Fruit fly (Drosophila melanogaster) whole organism, embryonic: Measurements from ENCODE around the gene CG3634.

Source experiments
- Ada2b ChIP-seq: fragments of 200-800 bp; sonication (Bioruptor generic); IDR thresholded peaks from 2 replicates; pipeline ENCODE4 v1.3.6; 2022; ENCODE audit warnings: missing biosample characterization, missing genetic modification characterization
- Asciz ChIP-seq: fragments of 200-800 bp; sonication (Bioruptor generic); optimal IDR thresholded peaks from 2 replicates; lab custom pipeline; 2017; ENCODE audit warnings: missing biosample characterization, mild to moderate bottlenecking, missing genetic modification characterization, missing genetic modification reagents
- C15 ChIP-seq: fragments of 200-800 bp; sonication (Bioruptor generic); IDR thresholded peaks from 3 replicates; pipeline ENCODE4 v1.3.6; 2022; ENCODE audit warnings: missing biosample characterization, missing genetic modification characterization
- CG11093 ChIP-seq: fragments of 200-800 bp; sonication (Bioruptor generic); IDR thresholded peaks from 3 replicates; pipeline ENCODE4 v1.3.6; 2022; ENCODE audit warnings: missing biosample characterization, missing genetic modification characterization
- CG11723 ChIP-seq: fragments of 200-800 bp; sonication (Bioruptor generic); optimal IDR thresholded peaks from 2 replicates; lab custom pipeline; 2017; ENCODE audit warnings: missing biosample characterization, mild to moderate bottlenecking, missing genetic modification characterization
- CG12155 ChIP-seq: fragments of 200-800 bp; sonication (Bioruptor generic); optimal IDR thresholded peaks from 3 replicates; lab custom pipeline; 2016; ENCODE audit warnings: missing biosample characterization, missing genetic modification characterization
- CG12744 ChIP-seq: fragments of 200-800 bp; sonication (Bioruptor generic); optimal IDR thresholded peaks from 2 replicates; lab custom pipeline; 2016; ENCODE audit warnings: missing biosample characterization, missing genetic modification characterization
- CG13123 ChIP-seq: fragments of 200-800 bp; sonication (Bioruptor generic); optimal IDR thresholded peaks from 2 replicates; lab custom pipeline; 2016; ENCODE audit warnings: missing biosample characterization, missing genetic modification characterization
- CG14441 ChIP-seq: fragments of 200-800 bp; sonication (Bioruptor generic); IDR thresholded peaks from 2 replicates; pipeline ENCODE4 v1.3.6; 2022; ENCODE audit warnings: missing biosample characterization, missing genetic modification characterization
- CG15514 ChIP-seq: fragments of 200-800 bp; sonication (Bioruptor generic); optimal IDR thresholded peaks from 3 replicates; lab custom pipeline; 2017; ENCODE audit warnings: missing biosample characterization, missing genetic modification characterization, mild to moderate bottlenecking, moderate library complexity, missing genetic modification reagents
- CG16813 ChIP-seq: fragments of 200-800 bp; sonication (Bioruptor generic); IDR thresholded peaks from 3 replicates; pipeline ENCODE4 v1.3.6; 2022; ENCODE audit warnings: missing biosample characterization, missing genetic modification characterization; ENCODE audit not compliant: partially characterized antibody
- CG17361 ChIP-seq: fragments of 200-800 bp; sonication (Bioruptor generic); IDR thresholded peaks from 3 replicates; pipeline ENCODE4 v1.3.6; 2022; ENCODE audit warnings: missing biosample characterization, missing genetic modification characterization
- CG17829 ChIP-seq: fragments of 200-800 bp; optimal IDR thresholded peaks from 2 replicates; lab custom pipeline; 2019; ENCODE audit warnings: missing biosample characterization, mild to moderate bottlenecking, missing genetic modification characterization, moderate library complexity
- CG18764 ChIP-seq: fragments of 200-800 bp; sonication (Bioruptor generic); optimal IDR thresholded peaks from 3 replicates; lab custom pipeline; 2016; ENCODE audit warnings: missing biosample characterization, missing genetic modification characterization
- CG2120 ChIP-seq: fragments of 200-800 bp; sonication (Bioruptor generic); optimal IDR thresholded peaks from 3 replicates; lab custom pipeline; 2016; ENCODE audit warnings: missing biosample characterization, missing genetic modification characterization
- CG2889 ChIP-seq: fragments of 200-800 bp; sonication (Bioruptor generic); IDR thresholded peaks from 3 replicates; pipeline ENCODE4 v1.3.6; 2022; ENCODE audit warnings: missing biosample characterization, missing genetic modification characterization
- CG31365 ChIP-seq: fragments of 200-800 bp; sonication (Bioruptor generic); optimal IDR thresholded peaks from 2 replicates; lab custom pipeline; 2018; ENCODE audit warnings: missing biosample characterization, mild to moderate bottlenecking, missing genetic modification characterization
- CG3407 ChIP-seq: fragments of 200-800 bp; sonication (Bioruptor generic); optimal IDR thresholded peaks from 2 replicates; lab custom pipeline; 2018; ENCODE audit warnings: missing biosample characterization, mild to moderate bottlenecking, missing genetic modification characterization
- CG6689 ChIP-seq: fragments of 200-800 bp; sonication (Bioruptor generic); IDR thresholded peaks from 2 replicates; pipeline ENCODE4 v1.3.6; 2022; ENCODE audit warnings: missing biosample characterization, missing genetic modification characterization
- CG7928 ChIP-seq: fragments of 200-800 bp; sonication (Bioruptor generic); optimal IDR thresholded peaks from 2 replicates; lab custom pipeline; 2017; ENCODE audit warnings: missing biosample characterization, mild to moderate bottlenecking, missing genetic modification characterization
- CG7987 ChIP-seq: fragments of 200-800 bp; sonication (Bioruptor generic); optimal IDR thresholded peaks from 2 replicates; lab custom pipeline; 2018; ENCODE audit warnings: missing biosample characterization, mild to moderate bottlenecking, missing genetic modification characterization, moderate library complexity
- CG9817 ChIP-seq: fragments of 200-800 bp; sonication (Bioruptor generic); optimal IDR thresholded peaks from 2 replicates; lab custom pipeline; 2018; ENCODE audit warnings: missing biosample characterization, mild to moderate bottlenecking, missing genetic modification characterization, moderate library complexity
- CoRest ChIP-seq: fragments of 200-800 bp; sonication (Bioruptor generic); optimal IDR thresholded peaks from 3 replicates; lab custom pipeline; 2018; ENCODE audit warnings: missing biosample characterization, mild to moderate bottlenecking, missing genetic modification characterization, moderate library complexity
- D19B ChIP-seq: fragments of 200-800 bp; sonication (Bioruptor generic); optimal IDR thresholded peaks from 2 replicates; lab custom pipeline; 2017; ENCODE audit warnings: missing biosample characterization, mild to moderate bottlenecking, missing genetic modification characterization
- Eip74EF ChIP-seq, 2 experiments: fragments of 200-800 bp in 1 of 2; fragments of >200 bp in 1 of 2; sonication (Bioruptor generic) in 1 of 2; optimal IDR thresholded peaks; 2 replicates each; lab custom pipeline; 2017 to 2019; ENCODE audit warnings: missing biosample characterization in 2 of 2, missing genetic modification characterization in 2 of 2, mild to moderate bottlenecking in 1 of 2, moderate library complexity in 1 of 2
- Fer3 ChIP-seq: fragments of 200-800 bp; sonication (Bioruptor generic); optimal IDR thresholded peaks from 2 replicates; lab custom pipeline; 2018; ENCODE audit warnings: missing biosample characterization, mild to moderate bottlenecking, missing genetic modification characterization, moderate library complexity
- H15 ChIP-seq: fragments of 200-800 bp; sonication (Bioruptor generic); IDR thresholded peaks from 3 replicates; pipeline ENCODE4 v1.3.6; 2022; ENCODE audit warnings: missing biosample characterization, missing genetic modification characterization
- HHEX ChIP-seq: fragments of 200-800 bp; sonication (Bioruptor generic); optimal IDR thresholded peaks from 3 replicates; lab custom pipeline; 2017; ENCODE audit warnings: missing biosample characterization, mild to moderate bottlenecking, missing genetic modification characterization, missing genetic modification reagents
- Hand ChIP-seq: fragments of 200-800 bp; sonication (Bioruptor generic); optimal IDR thresholded peaks from 2 replicates; lab custom pipeline; 2017; ENCODE audit warnings: mild to moderate bottlenecking, missing biosample characterization, missing genetic modification reagents, missing genetic modification characterization
- Hmr ChIP-seq: fragments of 200-800 bp; sonication (Bioruptor generic); optimal IDR thresholded peaks from 3 replicates; lab custom pipeline; 2017; ENCODE audit warnings: mild to moderate bottlenecking, missing biosample characterization, missing genetic modification reagents, missing genetic modification characterization
- Med ChIP-seq: fragments of 200-800 bp; sonication (Bioruptor generic); peaks from one replicate; lab custom pipeline; 2016; ENCODE audit warnings: missing biosample characterization, missing genetic modification characterization, mild to moderate bottlenecking, inconsistent platforms, moderate library complexity
- Meics ChIP-seq: fragments of 200-800 bp; sonication (Bioruptor generic); optimal IDR thresholded peaks from 2 replicates; lab custom pipeline; 2017; ENCODE audit warnings: missing biosample characterization, mild to moderate bottlenecking, missing genetic modification characterization
- Rfx ChIP-seq: fragments of 200-800 bp; sonication (Bioruptor generic); IDR thresholded peaks from 2 replicates; pipeline ENCODE4 v1.3.6; 2022; ENCODE audit warnings: missing biosample characterization, missing genetic modification characterization
- Taf1 ChIP-seq: fragments of 200-800 bp; sonication (Bioruptor generic); IDR thresholded peaks from 2 replicates; pipeline ENCODE4 v1.3.6; 2022; ENCODE audit warnings: missing biosample characterization, missing genetic modification characterization
- Trl ChIP-seq, 3 experiments: fragments of >200 bp in 2 of 3; fragments of 200-800 bp in 1 of 3; sonication (Bioruptor generic) in 1 of 3; optimal IDR thresholded peaks; 2 replicates in 1 of 3; 3 replicates in 2 of 3; lab custom pipeline; 2016 to 2017; ENCODE audit warnings: missing biosample characterization in 1 of 3, missing genetic modification characterization in 1 of 3
- Xbp1 ChIP-seq: fragments of 200-800 bp; sonication (Bioruptor generic); optimal IDR thresholded peaks from 3 replicates; lab custom pipeline; 2016; ENCODE audit warnings: missing biosample characterization, mild to moderate bottlenecking, missing genetic modification characterization
- croc ChIP-seq: fragments of 200-800 bp; sonication (Bioruptor generic); conservative IDR thresholded peaks from 3 replicates; pipeline ENCODE4 v1.3.6; 2022; ENCODE audit warnings: missing biosample characterization, missing genetic modification characterization
- dpn ChIP-seq, 2 experiments: fragments of 200-800 bp; sonication (Bioruptor generic); optimal IDR thresholded peaks; 3 replicates each; lab custom pipeline; 2016; ENCODE audit warnings: missing biosample characterization in 2 of 2, missing genetic modification characterization in 2 of 2
- emc ChIP-seq: fragments of 200-800 bp; sonication (Bioruptor generic); optimal IDR thresholded peaks from 2 replicates; lab custom pipeline; 2016; ENCODE audit warnings: missing biosample characterization, missing genetic modification characterization
- en ChIP-seq: fragments of 200-800 bp; sonication (Bioruptor generic); optimal IDR thresholded peaks from 2 replicates; lab custom pipeline; 2016; ENCODE audit warnings: missing biosample characterization, missing genetic modification characterization
- sug ChIP-seq: fragments of 200-800 bp; optimal IDR thresholded peaks from 2 replicates; lab custom pipeline; 2019; ENCODE audit warnings: missing biosample characterization, mild to moderate bottlenecking, missing genetic modification characterization, moderate library complexity
- zfh1 ChIP-seq: fragments of 200-800 bp; sonication (Bioruptor generic); IDR thresholded peaks from 3 replicates; pipeline ENCODE4 v1.3.6; 2022; ENCODE audit warnings: missing biosample characterization, missing genetic modification characterization
- zfh2 ChIP-seq: fragments of 200-800 bp; sonication (Bioruptor generic); optimal IDR thresholded peaks from 2 replicates; lab custom pipeline; 2016; ENCODE audit warnings: missing biosample characterization, missing genetic modification characterization

Gene CG3634

DNA sequence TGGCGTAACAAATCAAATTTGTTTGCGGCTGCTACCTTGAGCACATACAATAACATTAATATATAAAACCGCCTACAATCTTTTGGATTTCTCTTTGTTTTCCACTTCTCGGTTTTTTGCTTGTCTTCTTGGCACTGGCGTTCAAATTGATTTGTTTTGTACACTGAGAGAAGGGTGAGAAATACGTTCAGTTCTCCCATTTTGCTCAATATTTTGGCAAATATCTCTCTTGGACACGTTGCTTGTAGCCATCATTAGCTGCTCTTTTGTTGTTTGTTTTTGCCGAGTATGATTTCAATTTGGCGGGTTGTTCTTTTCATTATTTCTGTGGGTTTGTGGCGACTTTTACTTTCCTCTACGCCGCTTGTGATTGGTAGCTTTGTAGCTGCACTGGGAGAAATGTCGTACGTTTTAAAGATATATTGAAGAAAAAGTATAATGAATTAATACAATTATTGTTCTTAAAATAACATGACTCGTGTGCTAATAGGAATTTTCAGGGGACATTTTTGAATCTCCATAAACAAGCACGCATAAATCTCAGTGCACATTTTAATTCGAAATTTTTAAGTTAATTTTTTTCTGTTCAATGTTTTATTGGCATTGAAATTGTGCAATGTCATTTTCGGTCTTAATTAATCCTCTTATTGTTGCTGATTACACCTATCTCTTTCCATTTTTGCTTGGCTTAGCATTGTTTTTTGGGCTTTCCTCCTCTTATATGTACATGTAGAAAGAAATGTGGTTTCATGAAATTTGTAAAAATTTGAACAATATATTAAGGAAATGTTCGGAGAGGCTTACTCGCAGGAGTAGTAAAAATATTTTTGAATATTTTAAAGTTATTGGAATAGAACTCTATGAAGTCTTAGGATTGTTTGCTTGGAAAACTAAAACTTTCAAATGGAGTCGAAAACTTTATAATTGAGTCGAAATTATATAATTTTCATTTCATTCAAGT lies 18.2 kb upstream of the CG3634 start (continued):
- TF ChIP-seq CG7987, result no peak
- no peak for TF ChIP-seq Eip74EF (GFP tag; optimal IDR thresholded peaks at IDR 0.05; lab: Kevin White, UChicago)
- 0 out of 2 replicates have a peak, but pooled peaks have one; percentile 15 for TF ChIP-seq CG6689 (GFP tag; lab: Robert Waterston, UW)
- TF ChIP-seq CG11723 (GFP tag; lab: Kevin White, UChicago), result no peak
- TF ChIP-seq CG9817 (tag; lab: Kevin White, UChicago), result peak; percentile 45
- TF ChIP-seq CG16813 (GFP tag; lab: Robert Waterston, UW), result no peak
- peak; percentile 40 for TF ChIP-seq Meics
- no peak for TF ChIP-seq CG31365 (tag; lab: Kevin White, UChicago)
- no peak for TF ChIP-seq CG15514 (GFP tag; lab: Kevin White, UChicago)
- no peak for TF ChIP-seq zfh1 (GFP tag; lab: Robert Waterston, UW)
- no peak for TF ChIP-seq HHEX (GFP tag; lab: Kevin White, UChicago)
- no peak for TF ChIP-seq CG7928 (GFP tag; lab: Kevin White, UChicago)
- 0 out of 2 replicates have a peak, but pooled peaks have one; percentile 36 for TF ChIP-seq CG14441
- peak; percentile 24 for TF ChIP-seq D19B (GFP tag; lab: Kevin White, UChicago)
- TF ChIP-seq CoRest (tag; lab: Kevin White, UChicago), result no peak
- TF ChIP-seq Asciz (GFP tag; lab: Kevin White, UChicago), result peak; percentile 13
- peak; percentile 65 for TF ChIP-seq CG2120
- no peak for TF ChIP-seq emc (GFP tag; lab: Kevin White, UChicago)
- TF ChIP-seq Med (GFP tag; lab: Kevin White, UChicago), result no peak
- peak; percentile 42 for TF ChIP-seq zfh2 (GFP tag; lab: Kevin White, UChicago)
- TF ChIP-seq CG11093 (GFP tag; lab: Robert Waterston, UW), result no peak
- TF ChIP-seq CG3407 (GFP tag; lab: Kevin White, UChicago), result no peak
- 0 out of 3 replicates have a peak, but pooled peaks have one; percentile 34 for TF ChIP-seq CG2889 (GFP tag; lab: Robert Waterston, UW)
- TF ChIP-seq Hand, result no peak
- TF ChIP-seq dpn (GFP tag; optimal IDR thresholded peaks at IDR 0.05; lab: Kevin White, UChicago), result peak in 1 of 2 experiments; percentile 15
- TF ChIP-seq CG17829, result no peak
- TF ChIP-seq Ada2b (GFP tag; lab: Robert Waterston, UW), result peak; percentile 49; the same call in 1 of the 2 replicates
- TF ChIP-seq CG12744 (GFP tag; lab: Kevin White, UChicago), result no peak
- no peak for TF ChIP-seq sug
- no peak for TF ChIP-seq CG18764 (GFP tag; lab: Kevin White, UChicago)
- peak; percentile 34 for TF ChIP-seq Hmr (GFP tag; lab: Kevin White, UChicago)
- TF ChIP-seq CG13123 (GFP tag; lab: Kevin White, UChicago), result no peak
- TF ChIP-seq croc (GFP tag; lab: Robert Waterston, UW), result no peak
- TF ChIP-seq Trl (optimal IDR thresholded peaks at IDR 0.05; lab: Kevin White, UChicago), result peak in 1 of 2 experiments; percentile 52
- TF ChIP-seq Trl (GFP tag; optimal IDR thresholded peaks at IDR 0.05; lab: Kevin White, UChicago), result no peak
- TF ChIP-seq Xbp1 (GFP tag; lab: Kevin White, UChicago), result peak; percentile 48
- 0 out of 2 replicates have a peak, but pooled peaks have one; percentile 12 for TF ChIP-seq Taf1 (GFP tag; lab: Robert Waterston, UW)
- 0 out of 3 replicates have a peak, but pooled peaks have one; percentile 43 for TF ChIP-seq C15 (GFP tag; lab: Robert Waterston, UW)
- TF ChIP-seq H15 (GFP tag; lab: Robert Waterston, UW), result no peak
- TF ChIP-seq CG12155 (GFP tag; lab: Kevin White, UChicago), result peak; percentile 4
- no peak for TF ChIP-seq en (GFP tag; lab: Kevin White, UChicago)
- peak; percentile 20 for TF ChIP-seq Fer3 (tag; lab: Kevin White, UChicago)
- peak; percentile 59; the same call in 1 of the 2 replicates for TF ChIP-seq Rfx (GFP tag; lab: Robert Waterston, UW)
- peak; percentile 44; the same call in 1 of the 3 replicates for TF ChIP-seq CG17361 (GFP tag; lab: Robert Waterston, UW)
- TF ChIP-seq, all 482 proteins: peak for 58
